Worm (Caenorhabditis elegans): ENCODE results near the gene C54E10.3.
"Not testable (repeated sequence)": the region's sequence is repeated elsewhere in the genome, so short reads cannot be mapped to it uniquely, and the experiment has no call there.

ce11 chrV:18762044-18762443 lies 48.8 kb upstream of the C54E10.3 start, which contains the start of gene F11D11.22:
- not testable (repeated sequence) for TF ChIP-seq dao-5, W03F9.2, him-1 (tag; optimal IDR thresholded peaks at IDR 0.05)
